Worm (Caenorhabditis elegans) whole organism, L1 larva: ENCODE data around the gene F49F1.9.

Experiments
- C04F5.9 ChIP-seq: sonication (generic microtip); optimal IDR thresholded peaks from 2 replicates; lab custom pipeline; 2016; ENCODE audit warnings: missing genetic modification characterization, missing compliant biosample characterization
- C34B4.2 ChIP-seq: sonication (generic microtip); optimal IDR thresholded peaks from 2 replicates; lab custom pipeline; 2017; ENCODE audit warnings: mild to moderate bottlenecking, missing genetic modification characterization, missing compliant biosample characterization
- F16B12.6 ChIP-seq: fragments of 150-350 bp; optimal IDR thresholded peaks from 2 replicates; lab custom pipeline; 2014; ENCODE audit warnings: missing biosample characterization, missing genetic modification characterization
- Y116A8C.19 ChIP-seq: sonication (generic microtip); optimal IDR thresholded peaks from 2 replicates; lab custom pipeline; 2016; ENCODE audit warnings: missing compliant biosample characterization, missing genetic modification characterization, borderline replicate concordance
- aha-1 ChIP-seq: fragments of 150-350 bp; optimal IDR thresholded peaks from 2 replicates; lab custom pipeline; 2014; ENCODE audit warnings: missing biosample characterization, missing genetic modification characterization
- alr-1 ChIP-seq: fragments of 200-800 bp; sonication (Bioruptor generic); optimal IDR thresholded peaks from 2 replicates; lab custom pipeline; 2018; ENCODE audit warnings: borderline replicate concordance, mild to moderate bottlenecking, missing genetic modification characterization, missing compliant biosample characterization
- aly-2 ChIP-seq: fragments of 150-350 bp; optimal IDR thresholded peaks from 2 replicates; lab custom pipeline; 2014; ENCODE audit warnings: missing biosample characterization, missing genetic modification characterization
- blmp-1 ChIP-seq: fragments of 150-350 bp; optimal IDR thresholded peaks from 2 replicates; lab custom pipeline; 2014; ENCODE audit warnings: missing biosample characterization, missing genetic modification characterization
- ceh-8 ChIP-seq: fragments of 200-800 bp; sonication (Bioruptor generic); optimal IDR thresholded peaks from 2 replicates; lab custom pipeline; 2018; ENCODE audit warnings: mild to moderate bottlenecking, missing genetic modification characterization, moderate library complexity, missing compliant biosample characterization
- ceh-88 ChIP-seq: fragments of 200-800 bp; sonication (Bioruptor generic); IDR thresholded peaks from 2 replicates; pipeline ENCODE4 v1.3.6; 2022; ENCODE audit warnings: missing genetic modification characterization, missing compliant biosample characterization
- ceh-90 ChIP-seq: sonication (generic microtip); optimal IDR thresholded peaks from 2 replicates; lab custom pipeline; 2016; ENCODE audit warnings: missing genetic modification characterization, missing compliant biosample characterization
- ces-1 ChIP-seq: fragments of 150-350 bp; optimal IDR thresholded peaks from 2 replicates; lab custom pipeline; 2014; ENCODE audit warnings: missing biosample characterization, missing genetic modification reagents, missing genetic modification characterization
- dpl-1 ChIP-seq, 3 experiments: fragments of 150-350 bp in 2 of 3; sonication (generic microtip) in 1 of 3; optimal IDR thresholded peaks; 2 replicates each; lab custom pipeline; 2014 to 2017; ENCODE audit warnings: missing biosample characterization in 3 of 3, missing genetic modification characterization in 3 of 3, missing genetic modification reagents in 3 of 3
- dsc-1 ChIP-seq: sonication (generic microtip); optimal IDR thresholded peaks from 2 replicates; lab custom pipeline; 2016; ENCODE audit warnings: mild to moderate bottlenecking, missing genetic modification characterization, missing compliant biosample characterization
- efl-1 ChIP-seq, 4 experiments: fragments of 150-350 bp; optimal IDR thresholded peaks in 3 of 4; peaks in 1 of 4; 1 replicate in 1 of 4; 2 replicates in 3 of 4; lab custom pipeline; 2014; ENCODE audit warnings: missing biosample characterization in 2 of 4, missing genetic modification characterization in 2 of 4, missing genetic modification reagents in 2 of 4
- efl-3 ChIP-seq: fragments of 200-800 bp; sonication (Bioruptor generic); optimal IDR thresholded peaks from 2 replicates; lab custom pipeline; 2018; ENCODE audit warnings: mild to moderate bottlenecking, missing genetic modification characterization, missing compliant biosample characterization
- elt-2 ChIP-seq: sonication (generic microtip); optimal IDR thresholded peaks from 2 replicates; lab custom pipeline; 2016; ENCODE audit warnings: missing genetic modification characterization, mild to moderate bottlenecking, inconsistent platforms, missing compliant biosample characterization, missing genetic modification reagents
- fkh-10 ChIP-seq: sonication (generic microtip); optimal IDR thresholded peaks from 2 replicates; lab custom pipeline; 2017; ENCODE audit warnings: missing biosample characterization, missing genetic modification reagents, missing genetic modification characterization
- fkh-8 ChIP-seq: sonication (generic microtip); optimal IDR thresholded peaks from 2 replicates; lab custom pipeline; 2016; ENCODE audit warnings: mild to moderate bottlenecking, missing genetic modification characterization, missing compliant biosample characterization
- grh-1 ChIP-seq: fragments of 200-800 bp; sonication (Bioruptor generic); IDR thresholded peaks from 2 replicates; pipeline ENCODE4 v1.3.6; 2022; ENCODE audit warnings: missing genetic modification reagents, missing genetic modification characterization, missing compliant biosample characterization
- hlh-17 ChIP-seq: fragments of 200-800 bp; sonication (Bioruptor generic); optimal IDR thresholded peaks from 2 replicates; lab custom pipeline; 2018; ENCODE audit warnings: missing genetic modification characterization, mild to moderate bottlenecking, missing compliant biosample characterization, moderate library complexity, borderline replicate concordance
- hlh-4 ChIP-seq: sonication (generic microtip); optimal IDR thresholded peaks from 2 replicates; lab custom pipeline; 2016; ENCODE audit warnings: mild to moderate bottlenecking, missing genetic modification characterization, missing compliant biosample characterization
- hpl-2 ChIP-seq: fragments of 150-350 bp; optimal IDR thresholded peaks from 2 replicates; lab custom pipeline; 2014; ENCODE audit warnings: missing biosample characterization, missing genetic modification reagents, missing genetic modification characterization
- irx-1 ChIP-seq: sonication (generic microtip); optimal IDR thresholded peaks from 2 replicates; lab custom pipeline; 2016; ENCODE audit warnings: missing genetic modification characterization, missing compliant biosample characterization
- lin-13 ChIP-seq: fragments of 150-350 bp; optimal IDR thresholded peaks from 2 replicates; lab custom pipeline; 2014; ENCODE audit warnings: missing biosample characterization, missing genetic modification reagents, missing genetic modification characterization
- lin-14 ChIP-seq: fragments of 200-800 bp; sonication (Bioruptor generic); optimal IDR thresholded peaks from 2 replicates; lab custom pipeline; 2018; ENCODE audit warnings: mild to moderate bottlenecking, missing genetic modification characterization, moderate library complexity, missing compliant biosample characterization
- lin-15B ChIP-seq: fragments of 150-350 bp; sonication (generic microtip); optimal IDR thresholded peaks from 3 replicates; lab custom pipeline; 2014; ENCODE audit warnings: missing biosample characterization, missing genetic modification characterization
- lin-35 ChIP-seq, 2 experiments: fragments of 150-350 bp; optimal IDR thresholded peaks; 2 replicates each; lab custom pipeline; 2014; ENCODE audit warnings: missing biosample characterization in 2 of 2, missing genetic modification characterization in 2 of 2, missing genetic modification reagents in 2 of 2
- lsy-2 ChIP-seq, 2 experiments: fragments of 150-350 bp; optimal IDR thresholded peaks; 2 replicates each; lab custom pipeline; 2014; ENCODE audit warnings: missing biosample characterization in 2 of 2, missing genetic modification characterization in 2 of 2
- mab-9 ChIP-seq: fragments of 200-800 bp; sonication (Bioruptor generic); IDR thresholded peaks from 2 replicates; pipeline ENCODE4 v1.3.6; 2022; ENCODE audit warnings: missing genetic modification reagents, missing genetic modification characterization, missing compliant biosample characterization
- mdl-1 ChIP-seq, 2 experiments: fragments of 150-350 bp; optimal IDR thresholded peaks; 2 replicates each; lab custom pipeline; 2014 to 2017; ENCODE audit warnings: missing biosample characterization in 2 of 2, missing genetic modification characterization in 2 of 2, inconsistent platforms in 1 of 2
- mef-2 ChIP-seq: fragments of 150-350 bp; optimal IDR thresholded peaks from 2 replicates; lab custom pipeline; 2014; ENCODE audit warnings: missing biosample characterization, missing genetic modification characterization
- nhr-20 ChIP-seq: sonication (generic microtip); optimal IDR thresholded peaks from 2 replicates; lab custom pipeline; 2016; ENCODE audit warnings: mild to moderate bottlenecking, missing genetic modification characterization, missing compliant biosample characterization
- nhr-28 ChIP-seq: fragments of 150-350 bp; optimal IDR thresholded peaks from 2 replicates; lab custom pipeline; 2014; ENCODE audit warnings: missing biosample characterization, missing genetic modification characterization
- nhr-47 ChIP-seq: sonication (generic microtip); optimal IDR thresholded peaks from 2 replicates; lab custom pipeline; 2016; ENCODE audit warnings: mild to moderate bottlenecking, missing genetic modification characterization, moderate library complexity, missing compliant biosample characterization
- nhr-71 ChIP-seq: sonication (generic microtip); optimal IDR thresholded peaks from 2 replicates; lab custom pipeline; 2016; ENCODE audit warnings: mild to moderate bottlenecking, missing genetic modification characterization, moderate library complexity, missing compliant biosample characterization
- nhr-76 ChIP-seq: sonication (generic microtip); optimal IDR thresholded peaks from 2 replicates; lab custom pipeline; 2017; ENCODE audit warnings: missing biosample characterization, missing genetic modification characterization
- nhr-77 ChIP-seq: fragments of 150-350 bp; optimal IDR thresholded peaks from 2 replicates; lab custom pipeline; 2014; ENCODE audit warnings: missing biosample characterization, missing genetic modification characterization
- nhr-85 ChIP-seq: sonication (generic microtip); peaks from one replicate; lab custom pipeline; 2016; ENCODE audit warnings: missing genetic modification characterization, inconsistent platforms, missing compliant biosample characterization
- nhr-90 ChIP-seq: sonication (generic microtip); optimal IDR thresholded peaks from 2 replicates; lab custom pipeline; 2016; ENCODE audit warnings: mild to moderate bottlenecking, missing genetic modification characterization, missing compliant biosample characterization; ENCODE audit not compliant: poor library complexity
- pax-3 ChIP-seq: fragments of 200-800 bp; sonication (Bioruptor generic); optimal IDR thresholded peaks from 2 replicates; lab custom pipeline; 2018; ENCODE audit warnings: mild to moderate bottlenecking, missing genetic modification characterization, moderate library complexity, missing compliant biosample characterization
- snpc-4 ChIP-seq: fragments of 150-350 bp; optimal IDR thresholded peaks from 2 replicates; lab custom pipeline; 2014; ENCODE audit warnings: missing biosample characterization, missing genetic modification characterization
- snu-23 ChIP-seq: sonication (generic microtip); optimal IDR thresholded peaks from 2 replicates; lab custom pipeline; 2016; ENCODE audit warnings: missing genetic modification characterization, missing compliant biosample characterization
- swsn-7 ChIP-seq: sonication (generic microtip); optimal IDR thresholded peaks from 2 replicates; lab custom pipeline; 2016; ENCODE audit warnings: missing genetic modification characterization, missing compliant biosample characterization
- unc-130 ChIP-seq: fragments of 150-350 bp; optimal IDR thresholded peaks from 2 replicates; lab custom pipeline; 2017; ENCODE audit warnings: missing biosample characterization, missing genetic modification characterization, inconsistent platforms
- unc-86 ChIP-seq: sonication (generic microtip); optimal IDR thresholded peaks from 2 replicates; lab custom pipeline; 2016; ENCODE audit warnings: missing genetic modification characterization, missing compliant biosample characterization
- unc-98 ChIP-seq: fragments of 200-800 bp; sonication (Bioruptor generic); IDR thresholded peaks from 2 replicates; pipeline ENCODE4 v1.3.6; 2022; ENCODE audit warnings: missing genetic modification characterization, missing compliant biosample characterization
- vab-15 ChIP-seq: sonication (generic microtip); optimal IDR thresholded peaks from 2 replicates; lab custom pipeline; 2017; ENCODE audit warnings: missing genotype, mild to moderate bottlenecking, missing genetic modification characterization, missing compliant biosample characterization
- xbp-1 ChIP-seq: sonication (generic microtip); optimal IDR thresholded peaks from 2 replicates; lab custom pipeline; 2016; ENCODE audit warnings: missing genetic modification characterization, missing compliant biosample characterization
- zip-4 ChIP-seq: fragments of 200-800 bp; sonication (Bioruptor generic); optimal IDR thresholded peaks from 2 replicates; lab custom pipeline; 2018; ENCODE audit warnings: mild to moderate bottlenecking, missing genetic modification characterization, moderate library complexity, missing compliant biosample characterization
- ztf-4 ChIP-seq: fragments of 150-350 bp; optimal IDR thresholded peaks from 2 replicates; lab custom pipeline; 2014; ENCODE audit warnings: missing biosample characterization, missing genetic modification characterization

The F49F1.9 gene

ce11 chrIV:4171531-4172163, 34.3 kb upstream of the F49F1.9 start, which contains the start of the genes K08D10.13 and rnp-2:
TSS of gene K08D10.13 (minus strand) at chrIV:4171581.
TSS of gene rnp-2 (plus strand) at chrIV:4172076.
- peak; percentile 69 for TF ChIP-seq nhr-71
- no peak for TF ChIP-seq unc-86
- TF ChIP-seq mef-2, result no peak
- peak; percentile 28 for TF ChIP-seq snpc-4
- no peak for TF ChIP-seq mab-9 (GFP tag; lab: Robert Waterston, UW)
- no peak for TF ChIP-seq snu-23
- peak; percentile 79 for TF ChIP-seq ceh-90 (tag; lab: Kevin White, UChicago)
- TF ChIP-seq lin-35 (GFP tag; optimal IDR thresholded peaks at IDR 0.05; lab: Kevin White, UChicago), result peak; percentile 65 to 66
- TF ChIP-seq dpl-1 (GFP tag; optimal IDR thresholded peaks at IDR 0.05; lab: Kevin White, UChicago), result peak; percentile 46 to 75 (median 56)
- TF ChIP-seq lin-15B (tag; lab: Kevin White, UChicago), result peak; percentile 73
- no peak for TF ChIP-seq lin-13 (GFP tag; lab: Kevin White, UChicago)
- no peak for TF ChIP-seq dsc-1 (tag; lab: Kevin White, UChicago)
- TF ChIP-seq mdl-1 (tag; optimal IDR thresholded peaks at IDR 0.05; lab: Kevin White, UChicago), result no peak
- TF ChIP-seq ces-1 (GFP tag; lab: Kevin White, UChicago), result no peak
- TF ChIP-seq unc-130, result peak; percentile 22
- no peak for TF ChIP-seq hlh-17 (GFP tag; lab: Kevin White, UChicago)
- TF ChIP-seq ztf-4, result no peak
- peak; percentile 60 for TF ChIP-seq lin-14 (GFP tag; lab: Kevin White, UChicago)
- peak; percentile 54 for TF ChIP-seq swsn-7
- peak; percentile 76 to 79 for TF ChIP-seq lsy-2 (tag; optimal IDR thresholded peaks at IDR 0.05; lab: Kevin White, UChicago)
- TF ChIP-seq xbp-1 (tag; lab: Kevin White, UChicago), result peak; percentile 59
- TF ChIP-seq elt-2 (tag; lab: Kevin White, UChicago), result no peak
- TF ChIP-seq nhr-28 (tag; lab: Kevin White, UChicago), result no peak
- TF ChIP-seq hpl-2, result no peak
- TF ChIP-seq Y116A8C.19 (tag; lab: Kevin White, UChicago), result no peak
- TF ChIP-seq nhr-47 (tag; lab: Kevin White, UChicago), result peak; percentile 66
- TF ChIP-seq nhr-85 (tag; lab: Kevin White, UChicago), result peak; percentile 84
- no peak for TF ChIP-seq ceh-88 (GFP tag; lab: Robert Waterston, UW)
- peak; percentile 16 for TF ChIP-seq C04F5.9 (tag; lab: Kevin White, UChicago)
- TF ChIP-seq efl-1 (optimal IDR thresholded peaks at IDR 0.05; lab: Kevin White, UChicago), result peak; percentile 59 to 70
- peak; percentile 72 to 94 for TF ChIP-seq efl-1 (GFP tag; optimal IDR thresholded peaks at IDR 0.05 in 1 of 2; lab: Kevin White, UChicago)
- TF ChIP-seq fkh-8 (tag; lab: Kevin White, UChicago), result peak; percentile 25
- TF ChIP-seq vab-15, result no peak
- TF ChIP-seq F16B12.6 (tag; lab: Kevin White, UChicago), result peak; percentile 52
- no peak for TF ChIP-seq blmp-1 (tag; lab: Kevin White, UChicago)
- TF ChIP-seq hlh-4 (tag; lab: Kevin White, UChicago), result no peak
- TF ChIP-seq alr-1 (tag; lab: Kevin White, UChicago), result no peak
- no peak for TF ChIP-seq ceh-8 (GFP tag; lab: Kevin White, UChicago)
- no peak for TF ChIP-seq aly-2
- TF ChIP-seq fkh-10, result peak; percentile 1
- TF ChIP-seq irx-1 (tag; lab: Kevin White, UChicago), result peak; percentile 61
- no peak for TF ChIP-seq nhr-76 (tag; lab: Kevin White, UChicago)
- TF ChIP-seq zip-4 (GFP tag; lab: Kevin White, UChicago), result no peak
- TF ChIP-seq unc-98 (GFP tag; lab: Robert Waterston, UW), result no peak
- peak; percentile 59 for TF ChIP-seq nhr-90 (tag; lab: Kevin White, UChicago)
- TF ChIP-seq nhr-77 (tag; lab: Kevin White, UChicago), result no peak
- TF ChIP-seq nhr-20, result peak; percentile 27
- no peak for TF ChIP-seq aha-1 (tag; lab: Kevin White, UChicago)
- TF ChIP-seq C34B4.2 (tag; lab: Kevin White, UChicago), result no peak
- TF ChIP-seq grh-1 (GFP tag; lab: Robert Waterston, UW), result no peak
- no peak for TF ChIP-seq efl-3 (GFP tag; lab: Kevin White, UChicago)
- TF ChIP-seq pax-3, result no peak
